ENCODE assay signal across 2 worm cellular contexts in genomic region chrII:13596505-13596977, ce11.
TF ChIP-seq lines count a peak whose summit lies in the region.

Gene fbxc-23 (minus strand): TSS chrII:13596555.
Gene csc-1 (plus strand): TSS chrII:13596955.

TF ChIP-seq in whole organism, L1 larva, 84 proteins besides CTCF, POLR2A, EP300 and RAD21 (continued from another document):
- no peak for TF ChIP-seq zip-4 (GFP tag; optimal IDR thresholded peaks at IDR 0.05; lab: Kevin White, UChicago)
- TF ChIP-seq lin-13 (GFP tag; optimal IDR thresholded peaks at IDR 0.05; lab: Kevin White, UChicago): no peak
- TF ChIP-seq rnt-1 (tag; optimal IDR thresholded peaks at IDR 0.05; lab: Kevin White, UChicago): peak; percentile 36
- TF ChIP-seq pqm-1 (tag; optimal IDR thresholded peaks at IDR 0.05; lab: Kevin White, UChicago): no peak
- peak; percentile 39 for TF ChIP-seq xbp-1 (tag; optimal IDR thresholded peaks at IDR 0.05; lab: Kevin White, UChicago)
- TF ChIP-seq elt-3 (tag; optimal IDR thresholded peaks at IDR 0.05; lab: Kevin White, UChicago): peak in 1 of 6 experiments; percentile 67
- peak; percentile 89 to 95 for TF ChIP-seq lin-35 (GFP tag; optimal IDR thresholded peaks at IDR 0.05; lab: Kevin White, UChicago)
- no peak for TF ChIP-seq ceh-63 (GFP tag; optimal IDR thresholded peaks at IDR 0.05; lab: Kevin White, UChicago)
- no peak for TF ChIP-seq zag-1 (tag; optimal IDR thresholded peaks at IDR 0.05; lab: Kevin White, UChicago)
- peak; percentile 93 to 96 for TF ChIP-seq efl-1 (optimal IDR thresholded peaks at IDR 0.05; lab: Kevin White, UChicago)
- TF ChIP-seq efl-1 (GFP tag; optimal IDR thresholded peaks at IDR 0.05 in 1 of 2; lab: Kevin White, UChicago): peak; percentile 95 to 99
- TF ChIP-seq fkh-4 (tag; optimal IDR thresholded peaks at IDR 0.05; lab: Kevin White, UChicago; ENCODE audit: borderline replicate concordance): peak; percentile 20
- peak; percentile 25 for TF ChIP-seq fkh-8 (tag; optimal IDR thresholded peaks at IDR 0.05; lab: Kevin White, UChicago)
- peak; percentile 52 for TF ChIP-seq unc-130 (tag; optimal IDR thresholded peaks at IDR 0.05; lab: Kevin White, UChicago)
- TF ChIP-seq irx-1 (tag; optimal IDR thresholded peaks at IDR 0.05; lab: Kevin White, UChicago): peak; percentile 53
- TF ChIP-seq sptf-1 (tag; optimal IDR thresholded peaks at IDR 0.05; lab: Kevin White, UChicago): no peak
- TF ChIP-seq C16A3.4 (tag; optimal IDR thresholded peaks at IDR 0.05; lab: Kevin White, UChicago): peak; percentile 59
- TF ChIP-seq fkh-10 (GFP tag; optimal IDR thresholded peaks at IDR 0.05; lab: Kevin White, UChicago): no peak

TF ChIP-seq in whole organism, L2 larva, 48 proteins besides CTCF, POLR2A, EP300 and RAD21 (continued from another document):
- TF ChIP-seq mab-5 (tag; optimal IDR thresholded peaks at IDR 0.05; lab: Kevin White, UChicago) (no peak), snpc-4 (tag; optimal IDR thresholded peaks at IDR 0.05; lab: Kevin White, UChicago) (peak; percentile 62), ZK546.5 (tag; optimal IDR thresholded peaks at IDR 0.05; lab: Kevin White, UChicago) (no peak), nhr-25 (tag; optimal IDR thresholded peaks at IDR 0.05; lab: Kevin White, UChicago) (peak; percentile 16), skn-1 (tag; optimal IDR thresholded peaks at IDR 0.05; lab: Kevin White, UChicago) (no peak), nhr-6 (tag; optimal IDR thresholded peaks at IDR 0.05; lab: Kevin White, UChicago) (no peak), ceh-82 (tag; optimal IDR thresholded peaks at IDR 0.05; lab: Kevin White, UChicago) (no peak), lin-39 (tag; optimal IDR thresholded peaks at IDR 0.05; lab: Kevin White, UChicago) (no peak)
TF ChIP-seq in whole organism, L2 larva: peak in this region for 14.
